Fruit fly (Drosophila melanogaster): ENCODE measurements around the gene CheA7a.

DNA sequence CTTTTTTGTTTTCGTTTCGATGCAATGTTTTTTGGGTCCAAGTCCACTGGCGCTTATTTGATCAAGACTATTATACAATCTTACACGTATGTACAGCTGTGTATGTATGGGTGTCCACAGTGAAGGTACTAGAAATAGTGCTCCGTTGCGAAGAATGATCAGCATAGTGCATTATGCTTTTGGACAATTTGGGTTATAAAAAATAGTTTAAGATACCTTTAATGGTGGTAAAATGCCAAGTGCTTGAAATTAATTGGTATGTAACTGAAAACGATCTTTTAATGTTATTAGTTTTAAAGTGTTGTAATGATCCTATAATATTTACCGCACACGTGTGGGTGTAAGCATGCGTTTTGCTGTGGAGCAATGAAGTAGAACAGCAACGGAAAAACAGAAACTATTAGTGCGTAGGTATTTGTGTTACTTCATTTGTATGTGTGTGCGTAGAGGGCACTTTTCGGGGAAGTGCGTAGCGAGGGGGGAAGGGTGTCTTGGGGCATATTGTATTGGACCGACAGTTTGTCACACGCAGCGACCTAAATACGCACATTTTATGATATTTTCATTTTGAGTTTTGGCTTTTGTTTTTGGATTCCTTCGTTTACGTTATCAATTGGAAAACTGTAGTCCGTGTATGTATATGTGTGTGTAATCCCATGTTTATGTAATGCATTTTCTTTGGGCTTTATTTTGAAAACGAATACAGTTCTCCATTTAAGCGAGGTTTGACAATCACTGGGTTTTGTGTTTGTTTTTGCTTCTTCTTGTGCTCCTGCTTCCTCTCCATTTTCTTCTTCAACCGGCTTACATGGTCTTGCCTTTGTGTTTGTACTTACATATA lies 41.6 kb upstream of the CheA7a start:
- peak; percentile 66 for TF ChIP-seq Lpt (GFP tag; optimal IDR thresholded peaks at IDR 0.05)
- peak; percentile 72 for TF ChIP-seq OdsH (GFP tag; optimal IDR thresholded peaks at IDR 0.05)
- no peak for TF ChIP-seq CG6854 (GFP tag; optimal IDR thresholded peaks at IDR 0.05)
- peak; percentile 28 for TF ChIP-seq topi (GFP tag; optimal IDR thresholded peaks at IDR 0.05)
- TF ChIP-seq fkh (GFP tag; optimal IDR thresholded peaks at IDR 0.05): peak; percentile 25
- peak; percentile 72 for TF ChIP-seq Ets96B (tag; optimal IDR thresholded peaks at IDR 0.05)
